Worm (Caenorhabditis elegans): ENCODE data around the gene F33H12.1.
"Not testable (repeated sequence)": the region's sequence is repeated elsewhere in the genome, so short reads cannot be mapped to it uniquely, and the experiment has no call there.

DNA sequence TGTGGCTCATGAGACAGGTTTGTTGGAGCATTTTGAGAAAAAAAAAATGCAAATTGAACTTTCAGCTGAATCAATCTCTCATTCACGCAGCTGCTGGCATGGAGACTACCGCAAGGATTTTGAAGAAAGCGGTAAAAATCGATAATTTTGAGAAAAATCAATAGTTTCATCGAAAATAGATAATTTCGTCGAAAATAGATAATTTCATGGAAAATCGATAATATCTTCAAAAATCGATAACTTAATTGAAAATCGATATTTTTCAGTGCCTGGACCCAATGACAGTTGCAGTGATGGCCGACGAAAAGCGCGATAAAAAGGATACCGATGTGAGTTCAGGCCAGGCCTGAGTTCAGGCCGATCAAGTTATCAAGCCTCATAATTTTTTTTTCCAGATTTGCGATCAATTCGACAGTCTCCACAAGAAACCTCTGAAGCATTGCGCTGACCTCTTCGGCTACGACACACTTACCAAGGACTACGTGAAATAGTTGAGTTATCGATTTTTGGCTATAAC, 22.7 kb downstream of the F33H12.1 start, which contains the start of gene D2062.4:
- TF ChIP-seq ztf-1 (GFP tag; conservative IDR thresholded peaks at IDR 0.05); nhr-25 (tag; optimal IDR thresholded peaks at IDR 0.05); unc-62 (GFP tag; optimal IDR thresholded peaks at IDR 0.05); ceh-82 (tag; optimal IDR thresholded peaks at IDR 0.05); nhr-21 (tag; optimal IDR thresholded peaks at IDR 0.05); lin-11 (tag; optimal IDR thresholded peaks at IDR 0.05); gmeb-1 (tag; optimal IDR thresholded peaks at IDR 0.05); snpc-4 (tag; optimal IDR thresholded peaks at IDR 0.05); ama-1 (optimal IDR thresholded peaks at IDR 0.05); unc-39 (tag; optimal IDR thresholded peaks at IDR 0.05): not testable (repeated sequence)

All from whole organism, L2 larva.